Worm (Caenorhabditis elegans): Measurements from ENCODE around the gene F45E6.1.

F45E6.1 gene

ce11 chrX:12503288-12503803, 26.1 kb upstream of the F45E6.1 start, which contains the start of gene sdz-19:
sdz-19 (minus strand) TSS chrX:12503338.
- no peak for TF ChIP-seq sem-2 (GFP tag; optimal IDR thresholded peaks at IDR 0.05)
- no peak for TF ChIP-seq lsy-2 (tag; optimal IDR thresholded peaks at IDR 0.05)
- no peak for TF ChIP-seq mep-1 (tag; optimal IDR thresholded peaks at IDR 0.05)
- no peak for TF ChIP-seq ceh-39 (tag; optimal IDR thresholded peaks at IDR 0.05)
- no peak for TF ChIP-seq lin-32 (GFP tag; optimal IDR thresholded peaks at IDR 0.05)
- TF ChIP-seq nhr-2 (tag; optimal IDR thresholded peaks at IDR 0.05) = no peak
- TF ChIP-seq bed-3 (GFP tag; optimal IDR thresholded peaks at IDR 0.05) = no peak
- TF ChIP-seq snpc-4 (tag; optimal IDR thresholded peaks at IDR 0.05) = no peak
- TF ChIP-seq cnd-1 (tag; optimal IDR thresholded peaks at IDR 0.05) = no peak
- no peak for TF ChIP-seq unc-39 (tag; optimal IDR thresholded peaks at IDR 0.05)
- TF ChIP-seq lin-13 (tag; optimal IDR thresholded peaks at IDR 0.05) = no peak
- TF ChIP-seq elt-3 (tag; optimal IDR thresholded peaks at IDR 0.05) = no peak
- no peak for TF ChIP-seq hlh-1 (tag; optimal IDR thresholded peaks at IDR 0.05)
- no peak for TF ChIP-seq ham-2 (GFP tag; optimal IDR thresholded peaks at IDR 0.05)

- TF ChIP-seq M03D4.4 (tag; optimal IDR thresholded peaks at IDR 0.05) = peak; percentile 22
These were observed 25.3 kb upstream of the F45E6.1 start for ce11 chrX:12502582-12502981.

- TF ChIP-seq drap-1 (GFP tag; optimal IDR thresholded peaks at IDR 0.05) (no peak), zip-8 (tag; optimal IDR thresholded peaks at IDR 0.05) (peak; percentile 16), elt-3 (tag; optimal IDR thresholded peaks at IDR 0.05) (peak; percentile 64), nhr-2 (tag; optimal IDR thresholded peaks at IDR 0.05) (no peak), elt-1 (tag; optimal IDR thresholded peaks at IDR 0.05; ENCODE audit: borderline replicate concordance, insufficient read depth) (peak; percentile 99), ham-2 (GFP tag; optimal IDR thresholded peaks at IDR 0.05) (peak; percentile 67)
These were observed 23.5 kb upstream of the F45E6.1 start for ce11 chrX:12500777-12501176.

- TF ChIP-seq ces-1 (GFP tag; optimal IDR thresholded peaks at IDR 0.05) = no peak
- no peak for TF ChIP-seq zip-8 (tag; optimal IDR thresholded peaks at IDR 0.05)
- TF ChIP-seq ceh-39 (tag; optimal IDR thresholded peaks at IDR 0.05) = no peak
- no peak for TF ChIP-seq ztf-11 (tag; optimal IDR thresholded peaks at IDR 0.05)
- TF ChIP-seq mls-2 (tag; optimal IDR thresholded peaks at IDR 0.05) = no peak
- no peak for TF ChIP-seq sem-2 (GFP tag; optimal IDR thresholded peaks at IDR 0.05)
- TF ChIP-seq unc-120 (tag; optimal IDR thresholded peaks at IDR 0.05; ENCODE audit: poor library complexity, severe bottlenecking) = no peak
- TF ChIP-seq flh-1 (GFP tag; optimal IDR thresholded peaks at IDR 0.05) = no peak
- no peak for TF ChIP-seq sptf-1 (tag; optimal IDR thresholded peaks at IDR 0.05)
- no peak for TF ChIP-seq bed-3 (GFP tag; optimal IDR thresholded peaks at IDR 0.05)
- TF ChIP-seq snpc-4 (tag; optimal IDR thresholded peaks at IDR 0.05) = no peak
- TF ChIP-seq unc-62 (GFP tag; optimal IDR thresholded peaks at IDR 0.05) = no peak
- no peak for TF ChIP-seq nhr-2 (tag; optimal IDR thresholded peaks at IDR 0.05)
These were observed 15.2 kb upstream of the F45E6.1 start, which contains the start of gene lips-1 for ce11 chrX:12492467-12492866. lips-1 (plus strand) TSS chrX:12492767.

ce11 chrX:12491138-12491537, 13.9 kb upstream of the F45E6.1 start:
- TF ChIP-seq mab-5 (tag; optimal IDR thresholded peaks at IDR 0.05) (no peak), sem-2 (GFP tag; optimal IDR thresholded peaks at IDR 0.05) (no peak), mls-2 (tag; optimal IDR thresholded peaks at IDR 0.05) (no peak), nhr-28 (tag; optimal IDR thresholded peaks at IDR 0.05) (no peak), nhr-12 (tag; optimal IDR thresholded peaks at IDR 0.05) (no peak), ces-1 (GFP tag; optimal IDR thresholded peaks at IDR 0.05) (no peak), nhr-2 (tag; optimal IDR thresholded peaks at IDR 0.05) (no peak)

- TF ChIP-seq sptf-1 (tag; optimal IDR thresholded peaks at IDR 0.05) (no peak), nhr-28 (tag; optimal IDR thresholded peaks at IDR 0.05) (no peak), mab-5 (tag; optimal IDR thresholded peaks at IDR 0.05) (no peak), cnd-1 (tag; optimal IDR thresholded peaks at IDR 0.05) (no peak), ztf-11 (tag; optimal IDR thresholded peaks at IDR 0.05) (no peak), unc-120 (tag; optimal IDR thresholded peaks at IDR 0.05; ENCODE audit: poor library complexity, severe bottlenecking) (no peak), ceh-83 (GFP tag; optimal IDR thresholded peaks at IDR 0.05) (no peak), blmp-1 (tag; optimal IDR thresholded peaks at IDR 0.05) (no peak), pha-4 (tag; optimal IDR thresholded peaks at IDR 0.05) (no peak), drap-1 (GFP tag; optimal IDR thresholded peaks at IDR 0.05) (no peak), ceh-43 (GFP tag; optimal IDR thresholded peaks at IDR 0.05) (no peak)
These were observed 7.5 kb upstream of the F45E6.1 start, which contains the start of gene tbc-13 for ce11 chrX:12484749-12485148. tbc-13 (plus strand) TSS chrX:12485049.

All from whole organism, mixed stage, embryonic.